Fruit fly (Drosophila melanogaster) whole organism, pupa: ENCODE data around the gene CG32263.

ENCODE experiments used
- CG17806 ChIP-seq: fragments of 200-800 bp; sonication (Bioruptor generic); optimal IDR thresholded peaks from 2 replicates; lab custom pipeline; 2018; ENCODE audit warnings: missing biosample characterization, mild to moderate bottlenecking, missing genetic modification characterization, moderate library complexity
- CG8159 ChIP-seq: fragments of 200-800 bp; sonication (Bioruptor generic); optimal IDR thresholded peaks from 3 replicates; lab custom pipeline; 2018; ENCODE audit warnings: missing biosample characterization, mild to moderate bottlenecking, missing genetic modification characterization, moderate library complexity
- CG9948 ChIP-seq: fragments of 200-800 bp; sonication (Bioruptor generic); optimal IDR thresholded peaks from 2 replicates; lab custom pipeline; 2018; ENCODE audit warnings: missing biosample characterization, mild to moderate bottlenecking, missing genetic modification characterization, moderate library complexity
- Ets98B ChIP-seq: fragments of 200-800 bp; sonication (Bioruptor generic); IDR thresholded peaks from 2 replicates; pipeline ENCODE4 v1.3.6; 2022; ENCODE audit warnings: missing biosample characterization, missing genetic modification characterization
- Pif1A ChIP-seq: fragments of 200-800 bp; sonication (Bioruptor generic); optimal IDR thresholded peaks from 3 replicates; lab custom pipeline; 2016; ENCODE audit warnings: missing biosample characterization, missing genetic modification characterization

dm6 chr3L:3763335-3763734, 47.6 kb downstream of the CG32263 start:
- TF ChIP-seq Pif1A (GFP tag; lab: Kevin White, UChicago) = no peak
- no peak for TF ChIP-seq CG17806 (tag; lab: Kevin White, UChicago)
- no peak for TF ChIP-seq CG9948 (tag; lab: Kevin White, UChicago)
- TF ChIP-seq CG8159 = no peak
- no peak for TF ChIP-seq Ets98B (GFP tag; lab: Robert Waterston, UW)
